Fruit fly (Drosophila melanogaster) whole organism, embryonic: ENCODE measurements around the gene Cyp28c1.

ENCODE experiments used
- CG1024 ChIP-seq: fragments of 200-800 bp; sonication (Bioruptor generic); IDR thresholded peaks from 2 replicates; pipeline ENCODE4 v1.3.6; 2022; ENCODE audit warnings: missing biosample characterization, missing genetic modification characterization
- CG10267 ChIP-seq: fragments of 200-800 bp; sonication (Bioruptor generic); optimal IDR thresholded peaks from 2 replicates; lab custom pipeline; 2018; ENCODE audit warnings: missing biosample characterization, mild to moderate bottlenecking, missing genetic modification characterization, moderate library complexity
- CG10654 ChIP-seq: fragments of 200-800 bp; sonication (Bioruptor generic); optimal IDR thresholded peaks from 2 replicates; lab custom pipeline; 2016; ENCODE audit warnings: missing biosample characterization, missing genetic modification characterization
- CG11504 ChIP-seq: fragments of 200-800 bp; sonication (Bioruptor generic); optimal IDR thresholded peaks from 3 replicates; lab custom pipeline; 2019; ENCODE audit warnings: missing biosample characterization, mild to moderate bottlenecking, missing genetic modification characterization, moderate library complexity
- CG11560 ChIP-seq: fragments of 200-800 bp; sonication (Bioruptor generic); IDR thresholded peaks from 3 replicates; pipeline ENCODE4 v1.3.6; 2022; ENCODE audit warnings: missing biosample characterization, missing genetic modification characterization
- CG12219 ChIP-seq: fragments of 200-800 bp; sonication (Bioruptor generic); optimal IDR thresholded peaks from 3 replicates; lab custom pipeline; 2018; ENCODE audit warnings: missing biosample characterization, mild to moderate bottlenecking, missing genetic modification characterization
- CG12769 ChIP-seq: fragments of 200-800 bp; sonication (Bioruptor generic); optimal IDR thresholded peaks from 2 replicates; lab custom pipeline; 2019; ENCODE audit warnings: missing biosample characterization, mild to moderate bottlenecking, missing genetic modification characterization, moderate library complexity
- CG14050 ChIP-seq: fragments of 200-800 bp; sonication (Bioruptor generic); IDR thresholded peaks from 3 replicates; pipeline ENCODE4 v1.3.6; 2022; ENCODE audit warnings: missing biosample characterization, missing genetic modification characterization
- CG14441 ChIP-seq: fragments of 200-800 bp; sonication (Bioruptor generic); IDR thresholded peaks from 2 replicates; pipeline ENCODE4 v1.3.6; 2022; ENCODE audit warnings: missing biosample characterization, missing genetic modification characterization
- CG15269 ChIP-seq: fragments of 200-800 bp; sonication (Bioruptor generic); optimal IDR thresholded peaks from 2 replicates; lab custom pipeline; 2018; ENCODE audit warnings: missing biosample characterization, mild to moderate bottlenecking, missing genetic modification characterization, moderate library complexity
- CG15601 ChIP-seq: fragments of 200-800 bp; sonication (Bioruptor generic); optimal IDR thresholded peaks from 3 replicates; lab custom pipeline; 2019; ENCODE audit warnings: missing biosample characterization, mild to moderate bottlenecking, missing genetic modification characterization, moderate library complexity
- CG16813 ChIP-seq: fragments of 200-800 bp; sonication (Bioruptor generic); IDR thresholded peaks from 3 replicates; pipeline ENCODE4 v1.3.6; 2022; ENCODE audit warnings: missing biosample characterization, missing genetic modification characterization; ENCODE audit not compliant: partially characterized antibody
- CG2202 ChIP-seq: fragments of 200-800 bp; sonication (Bioruptor generic); optimal IDR thresholded peaks from 2 replicates; lab custom pipeline; 2018; ENCODE audit warnings: missing biosample characterization, mild to moderate bottlenecking, missing genetic modification characterization
- CG30020 ChIP-seq: fragments of 200-800 bp; optimal IDR thresholded peaks from 2 replicates; lab custom pipeline; 2019; ENCODE audit warnings: missing biosample characterization, mild to moderate bottlenecking, missing genetic modification characterization, moderate library complexity
- CG31388 ChIP-seq: fragments of 200-800 bp; sonication (Bioruptor generic); optimal IDR thresholded peaks from 2 replicates; lab custom pipeline; 2016; ENCODE audit warnings: missing biosample characterization, missing genetic modification characterization
- CG33213 ChIP-seq: fragments of 200-800 bp; sonication (Bioruptor generic); optimal IDR thresholded peaks from 3 replicates; lab custom pipeline; 2016; ENCODE audit warnings: missing biosample characterization, missing genetic modification characterization
- CG3995 ChIP-seq: fragments of 200-800 bp; sonication (Bioruptor generic); optimal IDR thresholded peaks from 3 replicates; lab custom pipeline; 2016; ENCODE audit warnings: missing biosample characterization, missing genetic modification characterization
- CG6813 ChIP-seq: fragments of 200-800 bp; sonication (Bioruptor generic); optimal IDR thresholded peaks from 2 replicates; lab custom pipeline; 2017; ENCODE audit warnings: missing biosample characterization, missing genetic modification characterization, mild to moderate bottlenecking, moderate library complexity, missing genetic modification reagents
- CG7745 ChIP-seq: fragments of 200-800 bp; sonication (Bioruptor generic); optimal IDR thresholded peaks from 2 replicates; lab custom pipeline; 2018; ENCODE audit warnings: missing biosample characterization, mild to moderate bottlenecking, missing genetic modification characterization, moderate library complexity
- CG7928 ChIP-seq: fragments of 200-800 bp; sonication (Bioruptor generic); optimal IDR thresholded peaks from 2 replicates; lab custom pipeline; 2017; ENCODE audit warnings: missing biosample characterization, mild to moderate bottlenecking, missing genetic modification characterization
- CG8359 ChIP-seq: fragments of 200-800 bp; sonication (Bioruptor generic); optimal IDR thresholded peaks from 2 replicates; lab custom pipeline; 2017; ENCODE audit warnings: missing biosample characterization, mild to moderate bottlenecking, missing genetic modification characterization, borderline replicate concordance
- CG9437 ChIP-seq: fragments of 200-800 bp; sonication (Bioruptor generic); optimal IDR thresholded peaks from 2 replicates; lab custom pipeline; 2018; ENCODE audit warnings: missing biosample characterization, mild to moderate bottlenecking, missing genetic modification characterization
- CG9817 ChIP-seq: fragments of 200-800 bp; sonication (Bioruptor generic); optimal IDR thresholded peaks from 2 replicates; lab custom pipeline; 2018; ENCODE audit warnings: missing biosample characterization, mild to moderate bottlenecking, missing genetic modification characterization, moderate library complexity
- D19B ChIP-seq: fragments of 200-800 bp; sonication (Bioruptor generic); optimal IDR thresholded peaks from 2 replicates; lab custom pipeline; 2017; ENCODE audit warnings: missing biosample characterization, mild to moderate bottlenecking, missing genetic modification characterization
- Drgx ChIP-seq: fragments of 200-800 bp; sonication (Bioruptor generic); IDR thresholded peaks from 2 replicates; pipeline ENCODE4 v1.3.6; 2022; ENCODE audit warnings: missing biosample characterization, missing genetic modification characterization
- GATAe ChIP-seq: fragments of 200-800 bp; sonication (Bioruptor generic); conservative IDR thresholded peaks from 2 replicates; pipeline ENCODE4 v1.3.6; 2022; ENCODE audit warnings: missing biosample characterization, missing genetic modification characterization
- HLH54F ChIP-seq: fragments of 200-800 bp; sonication (Bioruptor generic); optimal IDR thresholded peaks from 3 replicates; lab custom pipeline; 2016; ENCODE audit warnings: missing biosample characterization, missing genetic modification characterization
- Hr39 ChIP-seq: fragments of >200 bp; optimal IDR thresholded peaks from 2 replicates; lab custom pipeline; 2017
- Lhr ChIP-seq: fragments of 200-800 bp; sonication (Bioruptor generic); optimal IDR thresholded peaks from 3 replicates; lab custom pipeline; 2017; ENCODE audit warnings: mild to moderate bottlenecking, missing biosample characterization, missing genetic modification reagents, missing genetic modification characterization
- NK7.1 ChIP-seq: fragments of 200-800 bp; sonication (Bioruptor generic); optimal IDR thresholded peaks from 3 replicates; lab custom pipeline; 2016; ENCODE audit warnings: missing biosample characterization, missing genetic modification characterization
- Nf-YC ChIP-seq: fragments of 200-800 bp; optimal IDR thresholded peaks from 3 replicates; lab custom pipeline; 2019; ENCODE audit warnings: missing biosample characterization, mild to moderate bottlenecking, missing genetic modification characterization, moderate library complexity
- NfI ChIP-seq: fragments of 200-800 bp; sonication (Bioruptor generic); optimal IDR thresholded peaks from 3 replicates; lab custom pipeline; 2018; ENCODE audit warnings: missing biosample characterization, mild to moderate bottlenecking, missing genetic modification characterization, moderate library complexity
- Rfx ChIP-seq: fragments of 200-800 bp; sonication (Bioruptor generic); IDR thresholded peaks from 2 replicates; pipeline ENCODE4 v1.3.6; 2022; ENCODE audit warnings: missing biosample characterization, missing genetic modification characterization
- Rx ChIP-seq: fragments of 200-800 bp; sonication (Bioruptor generic); IDR thresholded peaks from 2 replicates; pipeline ENCODE4 v1.3.6; 2022; ENCODE audit warnings: missing biosample characterization, missing genetic modification characterization
- Sin3A ChIP-seq: fragments of >200 bp; optimal IDR thresholded peaks from 2 replicates; lab custom pipeline; 2018
- Tbp ChIP-seq: fragments of >200 bp; optimal IDR thresholded peaks from 2 replicates; lab custom pipeline; 2018; ENCODE audit warnings: missing biosample characterization, missing genetic modification characterization
- Xbp1 ChIP-seq: fragments of 200-800 bp; sonication (Bioruptor generic); optimal IDR thresholded peaks from 3 replicates; lab custom pipeline; 2016; ENCODE audit warnings: missing biosample characterization, mild to moderate bottlenecking, missing genetic modification characterization
- Xrp1 ChIP-seq: fragments of 200-800 bp; sonication (Bioruptor generic); IDR thresholded peaks from 2 replicates; pipeline ENCODE4 v1.3.6; 2022; ENCODE audit warnings: missing biosample characterization, missing genetic modification characterization
- ac ChIP-seq: fragments of 200-800 bp; sonication (Bioruptor generic); optimal IDR thresholded peaks from 3 replicates; lab custom pipeline; 2017; ENCODE audit warnings: missing biosample characterization, mild to moderate bottlenecking, missing genetic modification characterization
- cad ChIP-seq: fragments of >200 bp; optimal IDR thresholded peaks from 2 replicates; lab custom pipeline; 2017; ENCODE audit warnings: missing biosample characterization, missing genetic modification characterization
- ci ChIP-seq: fragments of 200-800 bp; sonication (Bioruptor generic); IDR thresholded peaks from 3 replicates; pipeline ENCODE4 v1.3.6; 2022; ENCODE audit warnings: missing biosample characterization, missing genetic modification characterization
- dati ChIP-seq: fragments of 200-800 bp; sonication (Bioruptor generic); IDR thresholded peaks from 2 replicates; pipeline ENCODE4 v1.3.6; 2022; ENCODE audit warnings: missing biosample characterization, missing genetic modification characterization
- dimm ChIP-seq: fragments of 200-800 bp; sonication (Bioruptor generic); IDR thresholded peaks from 2 replicates; pipeline ENCODE4 v1.3.6; 2022; ENCODE audit warnings: missing biosample characterization, missing genetic modification characterization
- disco-r ChIP-seq: fragments of 200-800 bp; sonication (Bioruptor generic); optimal IDR thresholded peaks from 2 replicates; lab custom pipeline; 2016; ENCODE audit warnings: missing biosample characterization, missing genetic modification characterization
- maf-S ChIP-seq: fragments of 200-800 bp; sonication (Bioruptor generic); optimal IDR thresholded peaks from 2 replicates; lab custom pipeline; 2016; ENCODE audit warnings: missing biosample characterization, missing genetic modification characterization
- pb ChIP-seq: fragments of 200-800 bp; sonication (Bioruptor generic); optimal IDR thresholded peaks from 3 replicates; lab custom pipeline; 2016; ENCODE audit warnings: missing biosample characterization, missing genetic modification characterization
- prd ChIP-seq, 3 experiments: fragments of >200 bp in 2 of 3; fragments of 200-800 bp in 1 of 3; sonication (Bioruptor generic) in 1 of 3; optimal IDR thresholded peaks in 2 of 3; IDR thresholded peaks in 1 of 3; 2 replicates in 2 of 3; 3 replicates in 1 of 3; pipeline versions ENCODE4 v1.3.6 to Lab custom; 2017 to 2022; ENCODE audit warnings: missing biosample characterization in 1 of 3, missing genetic modification characterization in 1 of 3
- repo ChIP-seq: fragments of 200-800 bp; sonication (Bioruptor generic); optimal IDR thresholded peaks from 2 replicates; lab custom pipeline; 2016; ENCODE audit warnings: missing biosample characterization, missing genetic modification characterization
- trem ChIP-seq: fragments of 200-800 bp; optimal IDR thresholded peaks from 3 replicates; lab custom pipeline; 2019; ENCODE audit warnings: missing biosample characterization, mild to moderate bottlenecking, missing genetic modification characterization, moderate library complexity
- vvl ChIP-seq: fragments of 200-800 bp; sonication (Bioruptor generic); IDR thresholded peaks from 2 replicates; pipeline ENCODE4 v1.3.6; 2022; ENCODE audit warnings: missing biosample characterization, missing genetic modification characterization
- zen2 ChIP-seq: fragments of 200-800 bp; sonication (Bioruptor generic); IDR thresholded peaks from 3 replicates; pipeline ENCODE4 v1.3.6; 2022; ENCODE audit warnings: missing biosample characterization, missing genetic modification characterization; ENCODE audit not compliant: partially characterized antibody
- zf30C ChIP-seq: fragments of 200-800 bp; sonication (Bioruptor generic); optimal IDR thresholded peaks from 3 replicates; lab custom pipeline; 2018; ENCODE audit warnings: missing biosample characterization, mild to moderate bottlenecking, missing genetic modification characterization

Gene Cyp28c1

dm6 chrX:11816434-11816948 lies 22.9 kb upstream of the Cyp28c1 start, which contains the start of the genes CG1578 and rudhira (continued):
- TF ChIP-seq Sin3A (peak; percentile 39), CG1024 (GFP tag; lab: Robert Waterston, UW) (no peak), CG15601 (peak; percentile 40), CG9437 (GFP tag; lab: Kevin White, UChicago) (peak; percentile 31), dimm (GFP tag; lab: Robert Waterston, UW) (no peak), CG9817 (peak; percentile 9), CG8359 (GFP tag; lab: Kevin White, UChicago) (no peak), CG11504 (peak; percentile 32), maf-S (GFP tag; lab: Kevin White, UChicago) (no peak), Lhr (peak; percentile 83), CG11560 (tag; lab: Robert Waterston, UW) (no peak), zen2 (no peak), CG31388 (GFP tag; lab: Kevin White, UChicago) (no peak), CG30020 (tag; lab: Kevin White, UChicago) (peak; percentile 13), CG2202 (no peak), prd (optimal IDR thresholded peaks at IDR 0.05; lab: Kevin White, UChicago) (no peak), prd (GFP tag; IDR thresholded peaks at IDR 0.05; lab: Robert Waterston, UW) (0 out of 3 replicates have a peak, but pooled peaks have one; percentile 12), ac (no peak), CG33213 (no peak), Nf-YC (no peak), Xbp1 (peak; percentile 20), CG16813 (GFP tag; lab: Robert Waterston, UW) (0 out of 3 replicates have a peak, but pooled peaks have one; percentile 9), trem (tag; lab: Kevin White, UChicago) (peak; percentile 24), Xrp1 (no peak), ci (GFP tag; lab: Robert Waterston, UW) (0 out of 3 replicates have a peak, but pooled peaks have one; percentile 12), Rx (GFP tag; lab: Robert Waterston, UW) (no peak), CG7928 (no peak), CG7745 (tag; lab: Kevin White, UChicago) (no peak), CG10654 (GFP tag; lab: Kevin White, UChicago) (no peak), CG6813 (no peak), CG12769 (tag; lab: Kevin White, UChicago) (no peak), NfI (GFP tag; lab: Kevin White, UChicago) (no peak), D19B (no peak), vvl (GFP tag; lab: Robert Waterston, UW) (peak; percentile 8; the same call in 1 of the 2 replicates), Hr39 (no peak), Drgx (GFP tag; lab: Robert Waterston, UW) (no peak)

dm6 chrX:11817183-11817972 lies 22.0 kb upstream of the Cyp28c1 start:
- TF ChIP-seq HLH54F (GFP tag; lab: Kevin White, UChicago): no peak
- no peak for TF ChIP-seq CG10267 (tag; lab: Kevin White, UChicago)
- TF ChIP-seq CG15269 (tag; lab: Kevin White, UChicago): no peak
- no peak for TF ChIP-seq disco-r (GFP tag; lab: Kevin White, UChicago)
- TF ChIP-seq GATAe: no peak
- no peak for TF ChIP-seq CG3995 (GFP tag; lab: Kevin White, UChicago)
- no peak for TF ChIP-seq NK7.1 (GFP tag; lab: Kevin White, UChicago)
- no peak for TF ChIP-seq cad (GFP tag; lab: Kevin White, UChicago)
- TF ChIP-seq zf30C (GFP tag; lab: Kevin White, UChicago): no peak
- TF ChIP-seq CG12219: no peak
- TF ChIP-seq CG14441 (GFP tag; lab: Robert Waterston, UW): no peak
- TF ChIP-seq dati (GFP tag; lab: Robert Waterston, UW): no peak
- no peak for TF ChIP-seq Rfx
- no peak for TF ChIP-seq CG14050
- TF ChIP-seq Tbp (GFP tag; lab: Kevin White, UChicago): no peak
- TF ChIP-seq repo (GFP tag; lab: Kevin White, UChicago): no peak
- no peak for TF ChIP-seq pb (GFP tag; lab: Kevin White, UChicago)
